Worm (Caenorhabditis elegans) whole organism, midembryonic: ENCODE results near the gene K03B8.4.

ENCODE experiments used
- T22C8.4 ChIP-seq: fragments of 200-800 bp; sonication (Bioruptor generic); IDR thresholded peaks from 2 replicates; pipeline ENCODE4 v1.3.6; 2022; ENCODE audit warnings: missing genetic modification characterization, missing compliant biosample characterization
- cog-1 ChIP-seq: sonication (generic microtip); optimal IDR thresholded peaks from 2 replicates; lab custom pipeline; 2016; ENCODE audit warnings: missing genetic modification characterization, missing compliant biosample characterization
- flt-1 ChIP-seq: fragments of 200-800 bp; sonication (Bioruptor generic); IDR thresholded peaks from 2 replicates; pipeline ENCODE4 v1.3.6; 2022; ENCODE audit warnings: missing genetic modification characterization, missing compliant biosample characterization
- klf-2 ChIP-seq: fragments of 200-800 bp; sonication (Bioruptor generic); conservative IDR thresholded peaks from 2 replicates; pipeline ENCODE4 v1.3.6; 2022; ENCODE audit warnings: missing genetic modification reagents, missing genetic modification characterization, missing compliant biosample characterization
- ref-1 ChIP-seq: fragments of 200-800 bp; sonication (Bioruptor generic); conservative IDR thresholded peaks from 2 replicates; pipeline ENCODE4 v1.3.6; 2022; ENCODE audit warnings: missing genetic modification reagents, missing genetic modification characterization, missing compliant biosample characterization
- tab-1 ChIP-seq: fragments of 200-800 bp; sonication (Bioruptor generic); IDR thresholded peaks from 2 replicates; pipeline ENCODE4 v1.3.6; 2022; ENCODE audit warnings: missing genetic modification characterization, missing compliant biosample characterization
- ztf-23 ChIP-seq: fragments of 200-800 bp; sonication (Bioruptor generic); IDR thresholded peaks from 2 replicates; pipeline ENCODE4 v1.3.6; 2022; ENCODE audit warnings: missing genetic modification reagents, missing genetic modification characterization, missing compliant biosample characterization
- ztf-29 ChIP-seq: fragments of 200-800 bp; sonication (Bioruptor generic); IDR thresholded peaks from 2 replicates; pipeline ENCODE4 v1.3.6; 2022; ENCODE audit warnings: missing genetic modification reagents, missing genetic modification characterization, missing compliant biosample characterization

- TF ChIP-seq tab-1 (no peak), cog-1 (tag; lab: Kevin White, UChicago) (no peak), ztf-23 (no peak), ztf-29 (GFP tag; lab: Robert Waterston, UW) (no peak), klf-2 (GFP tag; lab: Robert Waterston, UW) (no peak), flt-1 (GFP tag; lab: Robert Waterston, UW) (no peak), ref-1 (GFP tag; lab: Robert Waterston, UW) (no peak), T22C8.4 (no peak)
These were observed 8.5 kb downstream of the K03B8.4 start, which contains the start of gene F55C10.4 for ce11 chrV:11386428-11386827.
